Worm (Caenorhabditis elegans) whole organism, L1 larva: ENCODE data around the gene acs-21.

Experiments used
- efl-3 ChIP-seq: fragments of 200-800 bp; sonication (Bioruptor generic); optimal IDR thresholded peaks from 2 replicates; lab custom pipeline; 2018; ENCODE audit warnings: mild to moderate bottlenecking, missing genetic modification characterization, missing compliant biosample characterization
- egl-13 ChIP-seq: sonication (generic microtip); optimal IDR thresholded peaks from 2 replicates; lab custom pipeline; 2016; ENCODE audit warnings: missing genotype, missing genetic modification reagents, missing genetic modification characterization, missing compliant biosample characterization
- egl-27 ChIP-seq, 2 experiments: fragments of 150-350 bp in 1 of 2; sonication (generic microtip); optimal IDR thresholded peaks; 3 replicates each; lab custom pipeline; 2017 to 2018; ENCODE audit warnings: missing biosample characterization in 2 of 2, missing genetic modification characterization in 2 of 2, missing genetic modification reagents in 2 of 2
- irx-1 ChIP-seq: sonication (generic microtip); optimal IDR thresholded peaks from 2 replicates; lab custom pipeline; 2016; ENCODE audit warnings: missing genetic modification characterization, missing compliant biosample characterization
- isw-1 ChIP-seq: fragments of 200-800 bp; sonication (Bioruptor generic); IDR thresholded peaks from 2 replicates; pipeline ENCODE4 v1.3.6; 2022; ENCODE audit warnings: missing genetic modification characterization, missing compliant biosample characterization
- jun-1 ChIP-seq: fragments of 150-350 bp; optimal IDR thresholded peaks from 2 replicates; lab custom pipeline; 2014; ENCODE audit warnings: missing biosample characterization, missing genetic modification reagents, missing genetic modification characterization
- lin-14 ChIP-seq: fragments of 200-800 bp; sonication (Bioruptor generic); optimal IDR thresholded peaks from 2 replicates; lab custom pipeline; 2018; ENCODE audit warnings: mild to moderate bottlenecking, missing genetic modification characterization, moderate library complexity, missing compliant biosample characterization
- lin-15B ChIP-seq: fragments of 150-350 bp; sonication (generic microtip); optimal IDR thresholded peaks from 3 replicates; lab custom pipeline; 2014; ENCODE audit warnings: missing biosample characterization, missing genetic modification characterization
- mab-9 ChIP-seq: fragments of 200-800 bp; sonication (Bioruptor generic); IDR thresholded peaks from 2 replicates; pipeline ENCODE4 v1.3.6; 2022; ENCODE audit warnings: missing genetic modification reagents, missing genetic modification characterization, missing compliant biosample characterization
- nhr-19 ChIP-seq: fragments of 200-800 bp; sonication (Bioruptor generic); conservative IDR thresholded peaks from 2 replicates; pipeline ENCODE4 v1.3.6; 2022; ENCODE audit warnings: missing genetic modification characterization, missing compliant biosample characterization
- nhr-237 ChIP-seq: fragments of 150-350 bp; optimal IDR thresholded peaks from 2 replicates; lab custom pipeline; 2014; ENCODE audit warnings: missing biosample characterization, missing genetic modification characterization
- nhr-71 ChIP-seq: sonication (generic microtip); optimal IDR thresholded peaks from 2 replicates; lab custom pipeline; 2016; ENCODE audit warnings: mild to moderate bottlenecking, missing genetic modification characterization, moderate library complexity, missing compliant biosample characterization
- nhr-84 ChIP-seq: sonication (generic microtip); optimal IDR thresholded peaks from 2 replicates; lab custom pipeline; 2017; ENCODE audit warnings: missing biosample characterization, missing genetic modification characterization
- tbx-2 ChIP-seq: sonication (generic microtip); optimal IDR thresholded peaks from 2 replicates; lab custom pipeline; 2016; ENCODE audit warnings: missing genetic modification characterization, missing compliant biosample characterization
- unc-30 ChIP-seq: sonication (generic microtip); optimal IDR thresholded peaks from 2 replicates; lab custom pipeline; 2017; ENCODE audit warnings: missing biosample characterization, missing genetic modification characterization

acs-21 gene

ce11 chrV:3133293-3133755 lies 44.5 kb downstream of the acs-21 start, which contains the start of gene F02C9.2:
Gene F02C9.2 (plus strand): TSS chrV:3133705.
- TF ChIP-seq jun-1 (tag; lab: Kevin White, UChicago), result no peak
- TF ChIP-seq tbx-2, result no peak
- TF ChIP-seq nhr-71 (tag; lab: Kevin White, UChicago), result no peak
- TF ChIP-seq mab-9 (GFP tag; lab: Robert Waterston, UW), result no peak
- no peak for TF ChIP-seq egl-13
- TF ChIP-seq nhr-19 (GFP tag; lab: Robert Waterston, UW), result no peak
- no peak for TF ChIP-seq egl-27 (tag; optimal IDR thresholded peaks at IDR 0.05; lab: Kevin White, UChicago)
- TF ChIP-seq unc-30 (tag; lab: Kevin White, UChicago), result no peak

- TF ChIP-seq lin-15B, result no peak
- TF ChIP-seq nhr-84 (tag; lab: Kevin White, UChicago), result no peak
- TF ChIP-seq lin-14 (GFP tag; lab: Kevin White, UChicago), result no peak
- no peak for TF ChIP-seq isw-1
- no peak for TF ChIP-seq irx-1
- no peak for TF ChIP-seq efl-3 (GFP tag; lab: Kevin White, UChicago)
- no peak for TF ChIP-seq nhr-237 (tag; lab: Kevin White, UChicago)
- no peak for TF ChIP-seq tbx-2
These were observed 49.6 kb downstream of the acs-21 start, which contains the start of the genes irld-3 and F02C9.1 for ce11 chrV:3138488-3138887. Gene irld-3 (minus strand): TSS chrV:3138588. Gene F02C9.1 (plus strand): TSS chrV:3138703.
